Worm (Caenorhabditis elegans): ENCODE data around the gene btf-1.
A peak's percentile ranks its signal among the peaks of the same experiment; 100 is the strongest.

The btf-1 gene

DNA sequence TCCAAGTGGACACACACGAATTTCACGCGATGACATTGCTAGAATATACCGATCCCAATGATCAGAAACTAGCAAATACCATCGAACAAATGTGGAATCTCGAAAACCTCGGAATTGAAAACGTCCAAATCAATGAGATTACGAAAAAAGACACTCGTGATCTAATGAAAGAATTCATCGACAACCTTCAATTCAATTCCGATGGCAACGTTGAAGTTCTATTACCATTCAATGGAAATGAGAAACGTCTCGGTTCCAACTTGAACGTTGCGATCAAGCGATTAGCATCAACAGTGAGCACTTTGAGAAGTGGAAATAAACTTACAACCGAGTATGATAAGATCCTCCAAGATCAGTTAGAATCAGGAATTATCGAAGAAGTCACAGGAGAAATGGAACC, 55.3 kb downstream of the btf-1 start:
- TF ChIP-seq daf-19 (GFP tag; conservative IDR thresholded peaks at IDR 0.05) (no peak), zag-1 (tag; optimal IDR thresholded peaks at IDR 0.05) (no peak), mxl-2 (GFP tag; conservative IDR thresholded peaks at IDR 0.05) (no peak), daf-12 (tag; optimal IDR thresholded peaks at IDR 0.05) (no peak), unc-62 (GFP tag; optimal IDR thresholded peaks at IDR 0.05 in 1 of 2) (peak in 1 of 2 experiments; percentile 93), unc-62 (tag; optimal IDR thresholded peaks at IDR 0.05) (no peak), mep-1 (tag; optimal IDR thresholded peaks at IDR 0.05) (no peak), dmd-9 (GFP tag; IDR thresholded peaks at IDR 0.05) (no peak)

DNA sequence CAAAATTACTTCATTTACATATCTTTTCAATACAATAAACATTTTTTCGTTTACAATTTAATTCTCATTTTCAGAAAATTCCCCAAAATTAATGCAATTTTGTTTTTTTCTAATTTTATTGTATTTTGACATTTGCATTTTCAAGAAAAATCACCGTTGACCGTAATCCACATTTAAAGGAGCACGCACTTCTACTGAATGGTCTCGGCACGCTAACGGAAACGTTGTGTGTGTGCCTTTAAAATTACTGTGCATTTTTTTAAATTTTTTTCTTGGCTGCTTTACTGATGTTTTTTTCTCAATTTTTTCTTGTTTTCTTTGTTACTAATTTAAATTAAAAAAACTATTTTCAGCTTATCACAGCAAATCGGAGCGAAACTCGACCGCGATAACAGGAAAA, 60.6 kb downstream of the btf-1 start:
- peak; percentile 34 for TF ChIP-seq F49E8.2 (tag; optimal IDR thresholded peaks at IDR 0.05; ENCODE audit: borderline replicate concordance)
- no peak for TF ChIP-seq ceh-44 (GFP tag; IDR thresholded peaks at IDR 0.05)

All from whole organism, L4 larva.